Fruit fly (Drosophila melanogaster) whole organism, adult: ENCODE results near the gene Cngl.

Experiments
- CG11617 ChIP-seq: fragments of 200-800 bp; sonication (Bioruptor generic); optimal IDR thresholded peaks from 2 replicates; lab custom pipeline; 2017; ENCODE audit warnings: mild to moderate bottlenecking, missing biosample characterization, missing genetic modification reagents, missing genetic modification characterization
- CG12768 ChIP-seq: fragments of 200-800 bp; sonication (Bioruptor generic); optimal IDR thresholded peaks from 2 replicates; lab custom pipeline; 2017; ENCODE audit warnings: missing biosample characterization, missing genetic modification characterization, mild to moderate bottlenecking, moderate library complexity, missing genetic modification reagents
- CG14711 ChIP-seq: fragments of 200-800 bp; sonication (Bioruptor generic); optimal IDR thresholded peaks from 2 replicates; lab custom pipeline; 2018; ENCODE audit warnings: missing biosample characterization, mild to moderate bottlenecking, missing genetic modification characterization, moderate library complexity
- CG1620 ChIP-seq: fragments of 200-800 bp; sonication (Bioruptor generic); optimal IDR thresholded peaks from 2 replicates; lab custom pipeline; 2016; ENCODE audit warnings: missing biosample characterization, missing genetic modification characterization
- CG33017 ChIP-seq: fragments of 200-800 bp; sonication (Bioruptor generic); optimal IDR thresholded peaks from 2 replicates; lab custom pipeline; 2018; ENCODE audit warnings: missing biosample characterization, mild to moderate bottlenecking, missing genetic modification characterization, moderate library complexity
- CG5204 ChIP-seq: fragments of 200-800 bp; sonication (Bioruptor generic); optimal IDR thresholded peaks from 2 replicates; lab custom pipeline; 2016; ENCODE audit warnings: missing biosample characterization, missing genetic modification characterization
- CG7045 ChIP-seq: fragments of 200-800 bp; sonication (Bioruptor generic); optimal IDR thresholded peaks from 2 replicates; lab custom pipeline; 2017; ENCODE audit warnings: missing biosample characterization, mild to moderate bottlenecking, missing genetic modification characterization
- CG7101 ChIP-seq: fragments of 200-800 bp; sonication (Bioruptor generic); optimal IDR thresholded peaks from 2 replicates; lab custom pipeline; 2018; ENCODE audit warnings: missing biosample characterization, mild to moderate bottlenecking, missing genetic modification characterization, moderate library complexity
- Clk ChIP-seq: fragments of 200-800 bp; sonication (Bioruptor generic); optimal IDR thresholded peaks from 2 replicates; lab custom pipeline; 2017; ENCODE audit warnings: missing biosample characterization, missing genetic modification characterization
- Crg-1 ChIP-seq: fragments of 200-800 bp; sonication (Bioruptor generic); optimal IDR thresholded peaks from 2 replicates; lab custom pipeline; 2016; ENCODE audit warnings: missing biosample characterization, missing genetic modification characterization
- Hr96 ChIP-seq: fragments of 200-800 bp; sonication (Bioruptor generic); optimal IDR thresholded peaks from 2 replicates; lab custom pipeline; 2016; ENCODE audit warnings: missing biosample characterization, missing genetic modification characterization
- Mnt ChIP-seq: fragments of 200-800 bp; sonication (Bioruptor generic); optimal IDR thresholded peaks from 2 replicates; lab custom pipeline; 2016; ENCODE audit warnings: missing biosample characterization, mild to moderate bottlenecking, missing genetic modification characterization
- bab1 ChIP-seq: fragments of 200-800 bp; sonication (Bioruptor generic); optimal IDR thresholded peaks from 3 replicates; lab custom pipeline; 2019; ENCODE audit warnings: missing biosample characterization, mild to moderate bottlenecking, missing genetic modification characterization, moderate library complexity
- cic ChIP-seq: fragments of 200-800 bp; sonication (Bioruptor generic); optimal IDR thresholded peaks from 2 replicates; lab custom pipeline; 2017; ENCODE audit warnings: missing biosample characterization, mild to moderate bottlenecking, missing genetic modification characterization, moderate library complexity
- cnc ChIP-seq, 2 experiments: fragments of >200 bp; optimal IDR thresholded peaks; 2 replicates each; lab custom pipeline; 2017
- kay ChIP-seq: fragments of 200-800 bp; sonication (Bioruptor generic); peaks from one replicate; lab custom pipeline; 2016; ENCODE audit warnings: missing biosample characterization, missing genetic modification characterization, borderline replicate concordance
- ovo ChIP-seq: fragments of 200-800 bp; sonication (Bioruptor generic); optimal IDR thresholded peaks from 2 replicates; lab custom pipeline; 2016; ENCODE audit warnings: missing biosample characterization, missing genetic modification characterization
- pad ChIP-seq: fragments of 200-800 bp; sonication (Bioruptor generic); optimal IDR thresholded peaks from 3 replicates; lab custom pipeline; 2017; ENCODE audit warnings: missing biosample characterization, missing genetic modification characterization, mild to moderate bottlenecking, moderate library complexity, missing genetic modification reagents
- tj ChIP-seq: fragments of 200-800 bp; sonication (Bioruptor generic); optimal IDR thresholded peaks from 3 replicates; lab custom pipeline; 2017; ENCODE audit warnings: missing biosample characterization, mild to moderate bottlenecking, missing genetic modification characterization, moderate library complexity
- toe ChIP-seq: fragments of 200-800 bp; sonication (Bioruptor generic); optimal IDR thresholded peaks from 2 replicates; lab custom pipeline; 2016; ENCODE audit warnings: missing biosample characterization, missing genetic modification characterization

The Cngl gene

DNA sequence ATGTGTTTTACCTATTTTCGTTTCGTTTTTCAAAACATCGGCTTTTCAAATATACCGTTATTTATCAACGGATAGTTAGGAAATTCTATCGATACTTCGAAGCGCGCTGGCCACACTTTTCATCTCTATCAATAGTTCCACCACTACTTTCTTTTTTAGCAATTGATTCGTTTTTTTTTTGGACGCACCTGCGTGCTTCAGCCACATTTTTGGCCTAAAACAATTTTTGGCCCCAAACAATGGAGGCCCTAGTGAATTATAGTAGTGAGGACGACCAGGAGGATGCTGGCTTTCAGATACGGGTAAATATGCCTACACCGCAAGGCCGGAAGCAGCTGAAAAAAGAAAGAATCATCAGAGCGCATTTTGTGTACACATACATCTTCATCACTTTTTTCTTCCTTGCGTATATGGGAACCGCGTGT lies 41.2 kb upstream of the Cngl start, which contains the start of gene CG6340:
Gene CG6340 (plus strand): TSS at position 139 of the 425 bp plus-strand sequence.
- TF ChIP-seq bab1 (peak; percentile 12), cnc (optimal IDR thresholded peaks at IDR 0.05; lab: Kevin White, UChicago) (no peak), tj (GFP tag; lab: Kevin White, UChicago) (peak; percentile 6), CG12768 (GFP tag; lab: Kevin White, UChicago) (no peak), Mnt (peak; percentile 44)

dm6 chrX:15475791-15476190 lies 34.7 kb upstream of the Cngl start, which contains the start of gene CG6324:
CG6324 (plus strand) TSS chrX:15476091.
- TF ChIP-seq tj (GFP tag; lab: Kevin White, UChicago), result no peak
- no peak for TF ChIP-seq cnc (optimal IDR thresholded peaks at IDR 0.05; lab: Kevin White, UChicago)
- no peak for TF ChIP-seq CG1620
- no peak for TF ChIP-seq Crg-1 (GFP tag; lab: Kevin White, UChicago)
- TF ChIP-seq CG5204 (GFP tag; lab: Kevin White, UChicago), result no peak
- TF ChIP-seq CG11617 (GFP tag; lab: Kevin White, UChicago), result no peak
- TF ChIP-seq bab1, result no peak
- TF ChIP-seq CG12768 (GFP tag; lab: Kevin White, UChicago), result no peak
- no peak for TF ChIP-seq CG7045 (GFP tag; lab: Kevin White, UChicago)
- TF ChIP-seq Clk (GFP tag; lab: Kevin White, UChicago), result no peak
- no peak for TF ChIP-seq CG14711 (tag; lab: Kevin White, UChicago)
- TF ChIP-seq toe (GFP tag; lab: Kevin White, UChicago), result no peak
- no peak for TF ChIP-seq kay (GFP tag; lab: Kevin White, UChicago)
- no peak for TF ChIP-seq pad
- TF ChIP-seq Hr96 (GFP tag; lab: Kevin White, UChicago), result no peak
- no peak for TF ChIP-seq ovo (GFP tag; lab: Kevin White, UChicago)
- TF ChIP-seq cic (GFP tag; lab: Kevin White, UChicago), result no peak

dm6 chrX:15475367-15475789 lies 34.3 kb upstream of the Cngl start, which contains the start of gene mh:
mh (minus strand) TSS chrX:15475400.
- TF ChIP-seq bab1, result peak; percentile 8
- TF ChIP-seq Clk (GFP tag; lab: Kevin White, UChicago), result no peak
- no peak for TF ChIP-seq CG14711 (tag; lab: Kevin White, UChicago)
- TF ChIP-seq CG5204 (GFP tag; lab: Kevin White, UChicago), result no peak
- no peak for TF ChIP-seq toe (GFP tag; lab: Kevin White, UChicago)

DNA sequence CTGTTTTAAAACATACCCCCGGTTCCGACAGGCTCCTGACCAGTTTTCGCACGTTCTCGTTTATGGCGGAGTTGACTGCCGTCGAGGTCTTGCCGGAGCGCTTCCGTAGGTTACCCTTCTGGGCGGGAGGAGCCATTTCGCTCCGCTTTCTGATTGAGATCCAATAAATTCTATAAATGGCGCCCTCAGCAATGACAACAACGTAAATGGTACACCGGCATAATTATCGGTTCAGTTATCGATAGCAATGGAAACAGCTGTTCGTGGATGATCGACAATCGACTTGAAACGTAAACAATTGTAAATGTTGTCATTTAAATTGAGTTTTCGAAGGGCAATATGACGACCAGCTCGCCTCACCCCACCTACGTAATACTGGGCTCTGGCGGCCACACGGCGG lies 30.9 kb upstream of the Cngl start, which contains the start of the genes Grip128 and Alg14:
Gene Grip128 (minus strand): TSS at position 216 of the 400 bp plus-strand sequence.
Gene Alg14 (plus strand): TSS at position 261 of the 400 bp plus-strand sequence.
- TF ChIP-seq CG7101 (tag; lab: Kevin White, UChicago), result no peak
- TF ChIP-seq CG12768 (GFP tag; lab: Kevin White, UChicago), result no peak
- TF ChIP-seq CG33017, result no peak
- TF ChIP-seq Hr96 (GFP tag; lab: Kevin White, UChicago), result no peak
- no peak for TF ChIP-seq Crg-1 (GFP tag; lab: Kevin White, UChicago)
- TF ChIP-seq pad, result no peak
- TF ChIP-seq CG11617 (GFP tag; lab: Kevin White, UChicago), result no peak
- no peak for TF ChIP-seq CG14711 (tag; lab: Kevin White, UChicago)
- no peak for TF ChIP-seq kay (GFP tag; lab: Kevin White, UChicago)
- no peak for TF ChIP-seq tj (GFP tag; lab: Kevin White, UChicago)

- TF ChIP-seq CG7045 (GFP tag; lab: Kevin White, UChicago) (no peak), kay (GFP tag; lab: Kevin White, UChicago) (no peak), Clk (GFP tag; lab: Kevin White, UChicago) (no peak), cnc (optimal IDR thresholded peaks at IDR 0.05; lab: Kevin White, UChicago) (no peak), pad (no peak), Mnt (no peak), CG14711 (tag; lab: Kevin White, UChicago) (no peak), CG5204 (GFP tag; lab: Kevin White, UChicago) (no peak), Crg-1 (GFP tag; lab: Kevin White, UChicago) (no peak), CG11617 (GFP tag; lab: Kevin White, UChicago) (no peak), cic (GFP tag; lab: Kevin White, UChicago) (no peak), CG33017 (no peak), CG1620 (no peak), tj (GFP tag; lab: Kevin White, UChicago) (no peak), bab1 (no peak), Hr96 (GFP tag; lab: Kevin White, UChicago) (no peak), CG12768 (GFP tag; lab: Kevin White, UChicago) (no peak), CG7101 (tag; lab: Kevin White, UChicago) (no peak), toe (GFP tag; lab: Kevin White, UChicago) (no peak), ovo (GFP tag; lab: Kevin White, UChicago) (no peak)
These were observed 26.4 kb upstream of the Cngl start, which contains the start of the genes CG15642 and CG15641 for dm6 chrX:15467402-15467941. CG15642 (minus strand) TSS chrX:15467757. CG15641 (plus strand) TSS chrX:15467891.

DNA sequence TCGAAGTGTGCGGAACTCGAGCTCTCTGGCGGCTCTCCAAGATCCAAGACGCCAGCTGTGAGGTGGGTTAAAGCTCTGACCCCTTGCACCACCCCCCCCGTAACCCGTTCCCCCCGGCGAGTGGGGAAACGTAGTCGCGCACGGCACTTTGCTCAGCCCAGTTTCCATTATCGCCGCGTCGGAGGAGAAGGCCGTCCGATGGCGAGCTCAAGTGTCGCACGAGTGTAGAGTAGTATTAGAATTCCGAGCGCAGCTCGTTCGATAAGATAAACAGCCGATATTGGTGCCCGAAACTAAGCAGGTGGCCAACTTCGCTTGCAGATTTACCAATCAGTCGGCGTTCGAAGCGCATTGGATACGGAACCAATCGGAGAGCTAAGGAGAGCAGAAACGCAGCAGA lies 24.4 kb upstream of the Cngl start:
- no peak for TF ChIP-seq tj (GFP tag; lab: Kevin White, UChicago)
- TF ChIP-seq bab1, result no peak
- TF ChIP-seq Mnt, result peak; percentile 15
- TF ChIP-seq pad, result peak; percentile 97
- no peak for TF ChIP-seq CG1620
- TF ChIP-seq Crg-1 (GFP tag; lab: Kevin White, UChicago), result no peak
- TF ChIP-seq CG7045 (GFP tag; lab: Kevin White, UChicago), result no peak
- peak; percentile 26 for TF ChIP-seq cic (GFP tag; lab: Kevin White, UChicago)
- TF ChIP-seq CG11617 (GFP tag; lab: Kevin White, UChicago), result no peak
